Worm (Caenorhabditis elegans): Measurements from ENCODE around the gene T02G5.15.

- TF ChIP-seq nfya-1 (tag; optimal IDR thresholded peaks at IDR 0.05) = peak; percentile 4
- no peak for TF ChIP-seq ama-1 (optimal IDR thresholded peaks at IDR 0.05)
- no peak for TF ChIP-seq nhr-11 (tag; optimal IDR thresholded peaks at IDR 0.05)
- TF ChIP-seq ceh-24 (tag; optimal IDR thresholded peaks at IDR 0.05) = no peak
- no peak for TF ChIP-seq dmd-4 (tag; optimal IDR thresholded peaks at IDR 0.05; ENCODE audit: borderline replicate concordance)
- no peak for TF ChIP-seq pha-2 (tag; optimal IDR thresholded peaks at IDR 0.05)
- TF ChIP-seq lim-6 (tag; optimal IDR thresholded peaks at IDR 0.05) = no peak
- no peak for TF ChIP-seq nhr-232 (tag; optimal IDR thresholded peaks at IDR 0.05)
These were observed 48.0 kb downstream of the T02G5.15 start, which contains the start of the genes T07F8.4 and gld-3 for ce11 chrII:7131871-7132693.
